Worm (Caenorhabditis elegans): ENCODE measurements around the gene F26G1.1.
"Not testable (repeated sequence)": the region's sequence is repeated elsewhere in the genome, so short reads cannot be mapped to it uniquely, and the experiment has no call there.

F26G1.1 gene

DNA sequence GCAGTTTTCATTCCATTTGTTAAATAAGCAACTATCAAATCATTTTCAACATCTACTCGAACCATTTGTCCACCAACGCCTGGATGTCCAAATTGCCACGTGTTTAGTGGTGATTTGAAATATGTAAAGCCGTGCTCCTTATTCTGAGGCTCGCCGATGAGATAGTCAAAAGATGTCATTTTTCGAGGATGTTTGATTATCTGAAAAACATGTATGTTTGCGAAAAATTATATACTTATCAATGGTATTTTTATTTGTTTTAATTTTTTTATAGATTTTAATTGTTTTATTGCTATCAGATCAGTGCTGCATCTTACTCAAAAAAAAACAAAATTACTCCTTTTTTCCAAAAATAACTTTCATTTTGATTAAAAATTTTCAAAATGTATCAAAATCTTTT is 27.4 kb downstream of the F26G1.1 start:
- TF ChIP-seq pag-3 (tag; optimal IDR thresholded peaks at IDR 0.05; ENCODE audit: borderline replicate concordance, insufficient read depth) (no peak), sptf-1 (tag; optimal IDR thresholded peaks at IDR 0.05) (no peak), F16B12.6 (tag; optimal IDR thresholded peaks at IDR 0.05) (no peak), mdl-1 (tag; optimal IDR thresholded peaks at IDR 0.05) (no peak), pax-3 (tag; optimal IDR thresholded peaks at IDR 0.05) (no peak), ceh-82 (tag; optimal IDR thresholded peaks at IDR 0.05) (no peak), aha-1 (tag; optimal IDR thresholded peaks at IDR 0.05) (no peak), dsc-1 (tag; optimal IDR thresholded peaks at IDR 0.05) (no peak)

DNA sequence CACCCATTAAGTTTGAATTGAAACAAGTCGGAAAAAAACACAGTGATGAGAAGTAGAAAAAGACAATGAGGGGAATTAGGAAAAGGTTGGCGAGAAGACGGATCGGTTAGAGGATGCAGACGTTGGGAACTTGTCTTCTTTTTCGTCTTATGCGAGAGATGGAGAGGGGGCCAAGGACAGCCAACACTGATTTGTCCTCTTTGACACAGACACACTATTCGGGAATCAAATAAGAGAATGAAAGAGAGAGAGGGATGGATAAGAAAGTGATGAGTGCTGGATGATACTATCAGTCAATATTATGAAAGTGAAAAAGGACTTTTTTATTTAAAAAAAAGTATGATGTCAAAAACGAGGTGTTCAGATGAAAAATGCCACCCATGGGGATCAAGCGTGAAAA is 30.3 kb downstream of the F26G1.1 start, which contains the start of gene lact-5:
Gene lact-5, minus strand, starts transcription at position 1 of the 400 bp plus-strand sequence.
- no peak for TF ChIP-seq C34B4.2 (tag; optimal IDR thresholded peaks at IDR 0.05)
- no peak for TF ChIP-seq jun-1 (tag; optimal IDR thresholded peaks at IDR 0.05)
- TF ChIP-seq fkh-10 (GFP tag; optimal IDR thresholded peaks at IDR 0.05), result no peak
- no peak for TF ChIP-seq ceh-82 (tag; optimal IDR thresholded peaks at IDR 0.05)
- TF ChIP-seq blmp-1 (tag; optimal IDR thresholded peaks at IDR 0.05), result peak; percentile 95
- TF ChIP-seq vab-15 (tag; optimal IDR thresholded peaks at IDR 0.05), result no peak
- no peak for TF ChIP-seq efl-3 (GFP tag; optimal IDR thresholded peaks at IDR 0.05)
- peak; percentile 76 for TF ChIP-seq nhr-85 (tag)
- peak; percentile 1 for TF ChIP-seq snu-23 (GFP tag; optimal IDR thresholded peaks at IDR 0.05)
- TF ChIP-seq pax-3 (tag; optimal IDR thresholded peaks at IDR 0.05), result no peak
- TF ChIP-seq fkh-4 (tag; optimal IDR thresholded peaks at IDR 0.05; ENCODE audit: borderline replicate concordance), result no peak
- no peak for TF ChIP-seq zag-1 (tag; optimal IDR thresholded peaks at IDR 0.05)
- TF ChIP-seq lin-14 (GFP tag; optimal IDR thresholded peaks at IDR 0.05), result peak; percentile 71
- no peak for TF ChIP-seq ceh-63 (GFP tag; optimal IDR thresholded peaks at IDR 0.05)
- no peak for TF ChIP-seq nhr-237 (tag; optimal IDR thresholded peaks at IDR 0.05)
- TF ChIP-seq elt-3 (tag; optimal IDR thresholded peaks at IDR 0.05), result peak in 3 of 6 experiments; percentile 34 to 69 (median 45)
- TF ChIP-seq nhr-20 (tag; optimal IDR thresholded peaks at IDR 0.05), result peak; percentile 47
- TF ChIP-seq lsy-2 (tag; optimal IDR thresholded peaks at IDR 0.05), result peak in 1 of 2 experiments; percentile 12

DNA sequence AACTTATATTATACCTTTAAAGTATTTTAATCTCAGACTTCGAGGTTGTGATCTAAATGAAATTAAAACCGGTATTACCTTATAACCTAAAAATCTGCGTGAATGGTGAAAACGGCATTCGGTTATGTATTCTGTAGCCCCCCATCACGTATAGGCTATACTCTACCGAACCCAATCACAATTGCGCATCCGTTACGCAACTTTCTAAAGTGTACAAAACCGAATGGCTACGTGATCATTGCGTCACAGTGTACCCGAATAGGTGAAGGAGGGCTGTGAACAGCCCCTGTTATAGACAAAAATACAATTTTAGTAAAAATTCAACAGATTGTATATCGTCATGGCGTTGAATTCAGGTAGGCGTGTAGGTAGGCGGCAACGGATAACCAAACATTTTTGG is 31.2 kb downstream of the F26G1.1 start:
- no peak for TF ChIP-seq F16B12.6 (tag; optimal IDR thresholded peaks at IDR 0.05)
- TF ChIP-seq skn-1 (tag; optimal IDR thresholded peaks at IDR 0.05), result no peak
- no peak for TF ChIP-seq nhr-11 (tag; optimal IDR thresholded peaks at IDR 0.05)
- TF ChIP-seq blmp-1 (tag; optimal IDR thresholded peaks at IDR 0.05), result peak; percentile 58
- no peak for TF ChIP-seq nhr-20 (tag; optimal IDR thresholded peaks at IDR 0.05)
- TF ChIP-seq efl-1 (optimal IDR thresholded peaks at IDR 0.05), result no peak
- peak in 1 of 2 experiments; percentile 79 for TF ChIP-seq efl-1 (GFP tag; optimal IDR thresholded peaks at IDR 0.05 in 1 of 2)

DNA sequence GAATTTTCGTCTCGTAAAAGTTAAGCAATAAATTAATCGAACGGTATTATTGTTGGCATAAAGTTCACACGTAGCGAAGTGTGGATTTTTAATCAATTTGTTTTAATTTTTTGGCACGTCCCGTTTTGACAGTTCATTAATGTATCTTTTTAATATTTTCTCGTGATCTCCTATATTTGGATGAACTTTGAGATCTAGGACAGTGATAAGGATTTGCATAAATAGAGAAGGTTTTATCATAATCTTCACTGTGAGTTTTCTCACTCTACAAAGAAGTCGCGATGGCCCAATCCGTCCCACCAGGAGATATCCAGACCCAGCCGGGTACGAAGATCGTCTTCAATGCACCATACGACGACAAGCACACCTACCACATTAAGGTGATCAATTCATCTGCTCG is 33.7 kb downstream of the F26G1.1 start, which contains the start of the genes C33F10.8 and msp-40:
Gene C33F10.8, minus strand, starts transcription at position 101 of the 400 bp plus-strand sequence.
Gene msp-40, plus strand, starts transcription at position 282 of the 400 bp plus-strand sequence.
- TF ChIP-seq nhr-90 (tag; optimal IDR thresholded peaks at IDR 0.05; ENCODE audit: poor library complexity); nhr-84 (tag; optimal IDR thresholded peaks at IDR 0.05); zag-1 (tag; optimal IDR thresholded peaks at IDR 0.05): not testable (repeated sequence)

DNA sequence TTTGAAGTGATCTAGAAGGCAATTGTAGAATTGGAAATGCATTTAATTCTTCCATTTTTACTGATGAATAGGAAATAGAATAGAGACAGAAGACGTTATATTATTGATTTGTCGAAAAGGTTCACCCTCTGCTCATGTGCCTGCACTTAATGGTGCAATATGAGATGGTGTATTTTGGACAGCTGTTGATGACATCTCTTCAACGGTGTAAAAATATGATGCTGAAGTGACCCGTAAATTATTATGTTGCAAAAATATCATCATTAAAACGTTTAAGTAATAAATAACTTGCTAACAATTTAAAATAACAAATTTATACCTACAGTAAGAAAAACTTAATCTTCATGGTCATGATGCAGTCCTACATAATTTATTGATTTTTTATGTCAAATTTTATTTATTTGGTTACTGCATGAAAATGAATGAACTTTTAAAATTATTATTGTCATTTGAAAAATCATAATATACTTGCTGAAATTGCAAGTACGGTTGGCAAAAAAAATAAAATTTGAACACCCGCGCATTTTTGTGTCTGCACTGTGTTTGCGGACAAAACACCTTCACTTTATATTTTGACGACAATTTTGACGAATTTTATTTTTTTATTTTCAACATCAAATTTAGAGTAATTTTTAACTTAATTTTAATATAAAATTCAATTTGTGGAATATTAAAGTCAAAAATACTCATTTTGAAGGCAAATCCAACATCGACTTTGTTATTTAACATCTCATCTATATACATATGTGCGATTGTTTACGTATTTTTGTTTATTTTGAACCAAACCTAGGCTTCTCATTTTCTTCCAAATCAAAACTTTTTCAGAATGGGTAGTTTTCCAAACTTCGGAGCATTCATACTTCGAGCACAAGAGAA is 36.6 kb downstream of the F26G1.1 start, which contains the start of the genes fbxb-88 and tbck-1:
Gene fbxb-88, minus strand, starts transcription at position 151 of the 876 bp plus-strand sequence.
Gene tbck-1, plus strand, starts transcription at position 826 of the 876 bp plus-strand sequence.
- peak; percentile 98 for TF ChIP-seq lin-35 (GFP tag; optimal IDR thresholded peaks at IDR 0.05)
- peak; percentile 21 for TF ChIP-seq unc-86 (tag; optimal IDR thresholded peaks at IDR 0.05)
- peak; percentile 51 for TF ChIP-seq blmp-1 (tag; optimal IDR thresholded peaks at IDR 0.05)
- no peak for TF ChIP-seq fkh-8 (tag; optimal IDR thresholded peaks at IDR 0.05)
- TF ChIP-seq lin-39 (tag; optimal IDR thresholded peaks at IDR 0.05), result peak; percentile 44
- TF ChIP-seq nhr-85 (tag), result peak; percentile 80
- TF ChIP-seq F16B12.6 (tag; optimal IDR thresholded peaks at IDR 0.05), result peak; percentile 94
- no peak for TF ChIP-seq ets-5 (GFP tag; IDR thresholded peaks at IDR 0.05)
- no peak for TF ChIP-seq ces-1 (GFP tag; optimal IDR thresholded peaks at IDR 0.05)
- peak; percentile 58 for TF ChIP-seq nhr-20 (tag; optimal IDR thresholded peaks at IDR 0.05)
- TF ChIP-seq elt-2 (tag; optimal IDR thresholded peaks at IDR 0.05), result peak; percentile 51
- peak; percentile 57 for TF ChIP-seq C16A3.4 (tag; optimal IDR thresholded peaks at IDR 0.05)
- TF ChIP-seq fos-1 (tag; optimal IDR thresholded peaks at IDR 0.05), result no peak
- no peak for TF ChIP-seq skn-1 (tag; optimal IDR thresholded peaks at IDR 0.05)
- TF ChIP-seq dpl-1 (GFP tag; optimal IDR thresholded peaks at IDR 0.05), result peak; percentile 95 to 98 (median 97)
- peak; percentile 37 for TF ChIP-seq dsc-1 (tag; optimal IDR thresholded peaks at IDR 0.05)
- no peak for TF ChIP-seq aly-2 (tag; optimal IDR thresholded peaks at IDR 0.05)
- TF ChIP-seq snpc-4 (tag; optimal IDR thresholded peaks at IDR 0.05), result peak; percentile 44
- TF ChIP-seq nhr-28 (tag; optimal IDR thresholded peaks at IDR 0.05), result no peak

Data from whole organism, L1 larva.